Worm (Caenorhabditis elegans): ENCODE results near the gene Y54G2A.73.

Y54G2A.73 gene

DNA sequence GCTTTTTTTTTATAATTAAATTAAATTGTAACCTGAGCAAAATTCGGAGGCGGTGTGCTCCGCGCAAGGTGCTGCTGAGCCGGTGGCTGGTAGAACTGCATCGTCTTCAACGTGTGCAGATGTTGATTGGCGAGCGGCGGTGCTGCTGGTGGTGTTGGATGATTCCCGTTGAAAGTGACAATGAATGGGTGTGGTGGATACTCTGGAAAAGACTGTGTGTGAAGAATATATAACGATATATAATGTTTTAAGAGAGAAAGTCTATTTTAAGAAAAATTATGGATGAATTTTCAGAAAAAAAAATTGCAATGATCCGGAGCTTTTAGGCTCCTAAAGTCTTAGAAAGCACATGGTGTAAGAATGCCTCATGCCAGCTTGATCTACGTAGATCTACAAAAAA lies 13.3 kb downstream of the Y54G2A.73 start, which contains the start of gene Y54G2A.26:
Y54G2A.26 (minus strand) TSS at position 101 of the 400 bp plus-strand sequence.
- TF ChIP-seq aha-1 (tag; optimal IDR thresholded peaks at IDR 0.05) (no peak), C16A3.4 (tag; optimal IDR thresholded peaks at IDR 0.05) (no peak)

DNA sequence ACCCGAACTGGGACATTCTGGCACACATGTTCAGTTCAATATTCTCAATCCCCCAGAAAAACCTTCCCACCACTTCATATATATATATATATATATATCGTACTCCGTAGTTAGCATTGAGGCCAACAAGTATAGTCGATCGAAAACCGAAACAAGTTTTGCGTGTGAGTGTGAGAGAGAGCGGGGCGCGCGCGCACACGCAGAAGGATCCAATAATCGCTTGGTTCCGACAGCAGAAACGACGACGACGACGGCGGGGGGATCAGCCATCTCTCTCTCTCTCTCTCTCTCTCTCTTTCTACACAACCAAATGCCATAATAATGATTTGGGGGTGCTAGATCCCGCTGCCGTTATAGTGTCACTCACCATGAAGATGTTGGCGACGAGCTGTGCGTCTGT lies 13.8 kb downstream of the Y54G2A.73 start:
- TF ChIP-seq unc-86 (tag; optimal IDR thresholded peaks at IDR 0.05): no peak
- no peak for TF ChIP-seq zip-4 (GFP tag; optimal IDR thresholded peaks at IDR 0.05)
- no peak for TF ChIP-seq ztf-11 (tag; optimal IDR thresholded peaks at IDR 0.05)
- peak in 1 of 3 experiments; percentile 9 for TF ChIP-seq ceh-82 (tag; optimal IDR thresholded peaks at IDR 0.05)
- TF ChIP-seq ceh-63 (GFP tag; optimal IDR thresholded peaks at IDR 0.05): no peak
- no peak for TF ChIP-seq fkh-8 (tag; optimal IDR thresholded peaks at IDR 0.05)
- no peak for TF ChIP-seq rnt-1 (tag; optimal IDR thresholded peaks at IDR 0.05)
- TF ChIP-seq nhr-47 (tag; optimal IDR thresholded peaks at IDR 0.05): peak; percentile 2
- TF ChIP-seq ama-1 (optimal IDR thresholded peaks at IDR 0.05): no peak
- no peak for TF ChIP-seq Y116A8C.19 (tag; optimal IDR thresholded peaks at IDR 0.05; ENCODE audit: borderline replicate concordance)
- TF ChIP-seq aha-1 (tag; optimal IDR thresholded peaks at IDR 0.05): no peak
- no peak for TF ChIP-seq nhr-77 (tag; optimal IDR thresholded peaks at IDR 0.05)
- peak; percentile 7 for TF ChIP-seq nhr-71 (tag; optimal IDR thresholded peaks at IDR 0.05)
- TF ChIP-seq pag-3 (tag; optimal IDR thresholded peaks at IDR 0.05; ENCODE audit: borderline replicate concordance, insufficient read depth): no peak
- TF ChIP-seq efl-1 (optimal IDR thresholded peaks at IDR 0.05): no peak
- TF ChIP-seq efl-1 (GFP tag; optimal IDR thresholded peaks at IDR 0.05 in 1 of 2): no peak
- peak; percentile 9; the same call in 1 of the 2 replicates for TF ChIP-seq nhr-19 (GFP tag; conservative IDR thresholded peaks at IDR 0.05)
- no peak for TF ChIP-seq elt-3 (tag; optimal IDR thresholded peaks at IDR 0.05)
- peak; percentile 23 for TF ChIP-seq nhr-85 (tag)
- no peak for TF ChIP-seq jun-1 (tag; optimal IDR thresholded peaks at IDR 0.05)
- TF ChIP-seq nhr-28 (tag; optimal IDR thresholded peaks at IDR 0.05): no peak
- no peak for TF ChIP-seq alr-1 (tag; optimal IDR thresholded peaks at IDR 0.05; ENCODE audit: borderline replicate concordance)
- TF ChIP-seq unc-130 (tag; optimal IDR thresholded peaks at IDR 0.05): no peak
- TF ChIP-seq egl-27 (tag; optimal IDR thresholded peaks at IDR 0.05): no peak
- peak; percentile 59 for TF ChIP-seq blmp-1 (tag; optimal IDR thresholded peaks at IDR 0.05)
- TF ChIP-seq fkh-4 (tag; optimal IDR thresholded peaks at IDR 0.05; ENCODE audit: borderline replicate concordance): no peak
- TF ChIP-seq dsc-1 (tag; optimal IDR thresholded peaks at IDR 0.05): peak; percentile 40
- peak; percentile 56 for TF ChIP-seq snu-23 (GFP tag; optimal IDR thresholded peaks at IDR 0.05)
- TF ChIP-seq tlp-1 (tag; optimal IDR thresholded peaks at IDR 0.05): no peak
- no peak for TF ChIP-seq efl-3 (GFP tag; optimal IDR thresholded peaks at IDR 0.05)
- peak in 1 of 2 experiments; percentile 6 for TF ChIP-seq lin-35 (GFP tag; optimal IDR thresholded peaks at IDR 0.05)
- peak; percentile 31 for TF ChIP-seq lin-14 (GFP tag; optimal IDR thresholded peaks at IDR 0.05)
- TF ChIP-seq lin-15B (tag; optimal IDR thresholded peaks at IDR 0.05): no peak

DNA sequence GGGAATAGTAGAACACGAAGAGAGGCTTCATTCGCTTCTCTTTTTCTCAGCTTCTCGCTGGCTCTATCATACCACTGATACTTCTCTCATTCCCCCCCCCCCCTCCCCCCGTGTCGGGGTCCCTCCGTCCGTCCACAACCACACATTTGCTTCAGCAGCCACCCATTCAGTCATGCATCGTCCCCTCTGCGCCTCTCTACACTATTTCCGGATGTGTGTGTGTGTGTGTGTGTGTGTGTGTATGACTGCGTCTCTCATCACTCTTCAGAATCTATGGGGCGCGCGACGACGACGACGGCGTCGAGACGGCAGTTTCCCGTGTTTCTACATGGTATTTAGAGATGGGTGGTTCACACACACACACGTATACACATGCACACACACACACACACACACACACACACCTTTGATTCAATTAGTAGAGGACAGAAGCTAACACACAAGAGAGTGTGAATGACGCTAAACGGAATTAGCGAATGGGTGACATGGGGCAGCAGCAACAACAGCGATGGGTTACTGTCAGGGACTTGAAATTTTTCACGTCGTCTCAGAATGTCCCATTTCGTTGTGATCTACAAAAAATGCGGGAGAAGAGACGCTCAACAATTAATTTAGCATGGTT lies 15.3 kb downstream of the Y54G2A.73 start:
- no peak for TF ChIP-seq nhr-11 (tag; optimal IDR thresholded peaks at IDR 0.05)
- peak; percentile 50 for TF ChIP-seq mef-2 (tag; optimal IDR thresholded peaks at IDR 0.05)
- no peak for TF ChIP-seq pqm-1 (tag; optimal IDR thresholded peaks at IDR 0.05)
- TF ChIP-seq mep-1 (tag; optimal IDR thresholded peaks at IDR 0.05): peak; percentile 39
- no peak for TF ChIP-seq elt-3 (tag; optimal IDR thresholded peaks at IDR 0.05)
- peak; percentile 29 for TF ChIP-seq nhr-20 (tag; optimal IDR thresholded peaks at IDR 0.05)
- peak; percentile 49 for TF ChIP-seq swsn-7 (tag; optimal IDR thresholded peaks at IDR 0.05)
- TF ChIP-seq ceh-90 (tag; optimal IDR thresholded peaks at IDR 0.05): no peak
- no peak for TF ChIP-seq unc-62 (GFP tag; optimal IDR thresholded peaks at IDR 0.05)
- TF ChIP-seq egl-27 (tag; optimal IDR thresholded peaks at IDR 0.05): no peak
- TF ChIP-seq nhr-90 (tag; optimal IDR thresholded peaks at IDR 0.05; ENCODE audit: poor library complexity): no peak
- peak; percentile 14 for TF ChIP-seq egl-13 (tag; optimal IDR thresholded peaks at IDR 0.05)
- TF ChIP-seq jun-1 (tag; optimal IDR thresholded peaks at IDR 0.05): no peak
- TF ChIP-seq ama-1 (optimal IDR thresholded peaks at IDR 0.05): no peak
- no peak for TF ChIP-seq tlp-1 (tag; optimal IDR thresholded peaks at IDR 0.05)
- TF ChIP-seq F16B12.6 (tag; optimal IDR thresholded peaks at IDR 0.05): no peak
- TF ChIP-seq mdl-1 (tag; optimal IDR thresholded peaks at IDR 0.05): peak in 1 of 2 experiments; percentile 43
- TF ChIP-seq Y116A8C.19 (tag; optimal IDR thresholded peaks at IDR 0.05; ENCODE audit: borderline replicate concordance): no peak
- TF ChIP-seq ces-1 (GFP tag; optimal IDR thresholded peaks at IDR 0.05): no peak
- TF ChIP-seq nhr-77 (tag; optimal IDR thresholded peaks at IDR 0.05): no peak
- TF ChIP-seq snpc-4 (tag; optimal IDR thresholded peaks at IDR 0.05): no peak
- no peak for TF ChIP-seq lin-15B (tag; optimal IDR thresholded peaks at IDR 0.05)
- peak; percentile 50 for TF ChIP-seq skn-1 (tag; optimal IDR thresholded peaks at IDR 0.05)
- no peak for TF ChIP-seq efl-3 (GFP tag; optimal IDR thresholded peaks at IDR 0.05)

Data from whole organism, L1 larva.